Fruit fly (Drosophila melanogaster) whole organism: ENCODE results near the gene CG2006.

ENCODE experiments used
- CG8478 ChIP-seq: fragments of >200 bp; optimal IDR thresholded peaks from 2 replicates; lab custom pipeline; 2018; ENCODE audit warnings: inconsistent platforms
- Dll ChIP-seq: fragments of >200 bp; optimal IDR thresholded peaks from 2 replicates; lab custom pipeline; 2017
- EcR ChIP-seq, 2 experiments: fragments of >200 bp; optimal IDR thresholded peaks; 2 replicates each; lab custom pipeline; 2017; ENCODE audit warnings: missing biosample characterization in 2 of 2, missing genetic modification characterization in 2 of 2, missing genetic modification reagents in 2 of 2
- pan ChIP-seq: fragments of >200 bp; optimal IDR thresholded peaks from 2 replicates; lab custom pipeline; 2017
- psq ChIP-seq: fragments of >200 bp; optimal IDR thresholded peaks from 2 replicates; lab custom pipeline; 2017
- usp ChIP-seq: fragments of >200 bp; optimal IDR thresholded peaks from 2 replicates; lab custom pipeline; 2017; ENCODE audit warnings: missing biosample characterization, missing genetic modification characterization, mixed read lengths

dm6 chr3R:29516766-29517165 is 27.5 kb downstream of the CG2006 start:
- TF ChIP-seq pan (lab: Kevin White, UChicago) (no peak), Dll (lab: Kevin White, UChicago) (no peak), usp (no peak), psq (lab: Kevin White, UChicago) (no peak), CG8478 (no peak), EcR (GFP tag; optimal IDR thresholded peaks at IDR 0.05; lab: Kevin White, UChicago) (no peak)
